Fruit fly (Drosophila melanogaster): ENCODE data around the gene CG33635.

CG33635 gene

dm6 chr2L:131466-132270 lies 26.8 kb downstream of the CG33635 start, which contains the start of gene Gs1:
Gs1 (plus strand) TSS chr2L:132077.
- TF ChIP-seq CG11093 (GFP tag; IDR thresholded peaks at IDR 0.05) = no peak
- TF ChIP-seq cas (GFP tag; IDR thresholded peaks at IDR 0.05) = no peak
- peak; percentile 0 for TF ChIP-seq CG1603 (tag; optimal IDR thresholded peaks at IDR 0.05)
- no peak for TF ChIP-seq CG31224 (GFP tag; IDR thresholded peaks at IDR 0.05)
- TF ChIP-seq CG18599 (GFP tag; optimal IDR thresholded peaks at IDR 0.05) = peak; percentile 71
- TF ChIP-seq Aef1 (GFP tag; IDR thresholded peaks at IDR 0.05) = no peak
- no peak for TF ChIP-seq wor (GFP tag; IDR thresholded peaks at IDR 0.05)
- TF ChIP-seq Six4 (GFP tag; optimal IDR thresholded peaks at IDR 0.05) = no peak
- peak; percentile 70 for TF ChIP-seq CG6854 (GFP tag; optimal IDR thresholded peaks at IDR 0.05)
- TF ChIP-seq klu (GFP tag; IDR thresholded peaks at IDR 0.05) = no peak
- no peak for TF ChIP-seq ro (GFP tag; IDR thresholded peaks at IDR 0.05)
- no peak for TF ChIP-seq tll (GFP tag; optimal IDR thresholded peaks at IDR 0.05)
- TF ChIP-seq Hr51 (GFP tag; optimal IDR thresholded peaks at IDR 0.05) = peak in 1 of 2 experiments; percentile 21
- no peak; the same call in 1 of the 2 replicates for TF ChIP-seq ranshi (GFP tag; IDR thresholded peaks at IDR 0.05)
- no peak for TF ChIP-seq ab (GFP tag; optimal IDR thresholded peaks at IDR 0.05)
- TF ChIP-seq Atf3 (GFP tag; optimal IDR thresholded peaks at IDR 0.05) = no peak
- TF ChIP-seq Dref (GFP tag; IDR thresholded peaks at IDR 0.05) = no peak
- no peak for TF ChIP-seq gt (GFP tag; IDR thresholded peaks at IDR 0.05)
- peak; percentile 57 for TF ChIP-seq salm (tag; optimal IDR thresholded peaks at IDR 0.05)
- no peak for TF ChIP-seq CG7745 (tag; optimal IDR thresholded peaks at IDR 0.05)
- no peak for TF ChIP-seq CG11247 (GFP tag; IDR thresholded peaks at IDR 0.05)
- TF ChIP-seq Rfx (GFP tag; IDR thresholded peaks at IDR 0.05) = peak; percentile 46; the same call in 1 of the 2 replicates
- TF ChIP-seq B-H1 (GFP tag; IDR thresholded peaks at IDR 0.05) = no peak; the same call in 2 of the 3 replicates
- TF ChIP-seq sd (tag; optimal IDR thresholded peaks at IDR 0.05) = peak; percentile 27
- peak; percentile 15 for TF ChIP-seq Hand (GFP tag; optimal IDR thresholded peaks at IDR 0.05)
- no peak for TF ChIP-seq zfh2 (GFP tag; optimal IDR thresholded peaks at IDR 0.05)
- TF ChIP-seq Elba2 (GFP tag; optimal IDR thresholded peaks at IDR 0.05) = no peak
- peak; percentile 89 for TF ChIP-seq CG10543 (GFP tag; optimal IDR thresholded peaks at IDR 0.05)
- no peak for TF ChIP-seq CG30020 (tag; optimal IDR thresholded peaks at IDR 0.05)
- TF ChIP-seq CoRest (tag; optimal IDR thresholded peaks at IDR 0.05) = no peak
- peak; percentile 9 for TF ChIP-seq CG3281 (GFP tag; optimal IDR thresholded peaks at IDR 0.05)
- TF ChIP-seq HmgZ (tag; optimal IDR thresholded peaks at IDR 0.05) = peak; percentile 81
- TF ChIP-seq peb (GFP tag; IDR thresholded peaks at IDR 0.05) = no peak
- peak; percentile 57; the same call in 1 of the 3 replicates for TF ChIP-seq CG6791 (GFP tag; IDR thresholded peaks at IDR 0.05; ENCODE audit: partially characterized antibody)
- TF ChIP-seq Taf1 (GFP tag; IDR thresholded peaks at IDR 0.05) = no peak
- no peak for TF ChIP-seq CG13123 (GFP tag; optimal IDR thresholded peaks at IDR 0.05)
- no peak for TF ChIP-seq inv (GFP tag; IDR thresholded peaks at IDR 0.05; ENCODE audit: partially characterized antibody)
- TF ChIP-seq bab2 (GFP tag; optimal IDR thresholded peaks at IDR 0.05) = no peak
- TF ChIP-seq CkIIα-i1 (GFP tag; IDR thresholded peaks at IDR 0.05) = no peak
- TF ChIP-seq usp (GFP tag; optimal IDR thresholded peaks at IDR 0.05) = no peak
- TF ChIP-seq lilli (GFP tag; optimal IDR thresholded peaks at IDR 0.05) = peak; percentile 14
- TF ChIP-seq CG7963 (GFP tag; IDR thresholded peaks at IDR 0.05; ENCODE audit: partially characterized antibody) = no peak
- TF ChIP-seq br (optimal IDR thresholded peaks at IDR 0.05) = no peak
- TF ChIP-seq danr (GFP tag; IDR thresholded peaks at IDR 0.05) = no peak
- TF ChIP-seq Drgx (GFP tag; IDR thresholded peaks at IDR 0.05) = peak; percentile 58
- TF ChIP-seq CG32767 (GFP tag; IDR thresholded peaks at IDR 0.05) = peak; percentile 49; the same call in 1 of the 2 replicates
- TF ChIP-seq YL-1 (GFP tag; optimal IDR thresholded peaks at IDR 0.05) = peak; percentile 36
- peak; percentile 79 for TF ChIP-seq Adf1 (GFP tag; IDR thresholded peaks at IDR 0.05)
- no peak for TF ChIP-seq z (GFP tag; IDR thresholded peaks at IDR 0.05)
- no peak for TF ChIP-seq CG4730 (GFP tag; IDR thresholded peaks at IDR 0.05)
- no peak for TF ChIP-seq CG10959 (GFP tag; IDR thresholded peaks at IDR 0.05)
